Fruit fly (Drosophila melanogaster): ENCODE data around the gene Had1.

Gene Had1

dm6 chrX:16270795-16271194, 37.7 kb downstream of the Had1 start, which contains the start of gene Mfe2 (continued):
- TF ChIP-seq ci (GFP tag; IDR thresholded peaks at IDR 0.05) (peak; percentile 65; the same call in 1 of the 3 replicates), CkIIα-i1 (GFP tag; IDR thresholded peaks at IDR 0.05) (no peak), CG4617 (GFP tag; optimal IDR thresholded peaks at IDR 0.05; ENCODE audit: borderline replicate concordance) (peak; percentile 83), CG15073 (GFP tag; optimal IDR thresholded peaks at IDR 0.05) (no peak), Drgx (GFP tag; IDR thresholded peaks at IDR 0.05) (peak; percentile 28; the same call in 1 of the 2 replicates), sug (tag; optimal IDR thresholded peaks at IDR 0.05) (peak; percentile 32), CG1024 (GFP tag; IDR thresholded peaks at IDR 0.05) (0 out of 2 replicates have a peak, but pooled peaks have one; percentile 17), Xbp1 (GFP tag; optimal IDR thresholded peaks at IDR 0.05) (peak; percentile 56), disco-r (GFP tag; optimal IDR thresholded peaks at IDR 0.05) (peak; percentile 2), Bgb (GFP tag; IDR thresholded peaks at IDR 0.05; ENCODE audit: partially characterized antibody) (peak; percentile 65), ap (GFP tag; IDR thresholded peaks at IDR 0.05) (no peak), klu (GFP tag; IDR thresholded peaks at IDR 0.05) (no peak), so (GFP tag; IDR thresholded peaks at IDR 0.05) (0 out of 3 replicates have a peak, but pooled peaks have one; percentile 9), emc (GFP tag; optimal IDR thresholded peaks at IDR 0.05) (peak; percentile 1), CG18619 (GFP tag; optimal IDR thresholded peaks at IDR 0.05) (peak; percentile 34), CG3995 (GFP tag; optimal IDR thresholded peaks at IDR 0.05) (peak; percentile 37), peb (GFP tag; IDR thresholded peaks at IDR 0.05) (no peak), Elba2 (GFP tag; optimal IDR thresholded peaks at IDR 0.05) (peak; percentile 7), CG17361 (GFP tag; IDR thresholded peaks at IDR 0.05) (no peak), Asciz (GFP tag; optimal IDR thresholded peaks at IDR 0.05) (no peak), Neu2 (GFP tag; optimal IDR thresholded peaks at IDR 0.05; ENCODE audit: borderline replicate concordance) (no peak), pita (GFP tag; optimal IDR thresholded peaks at IDR 0.05) (peak; percentile 91), pho (GFP tag; optimal IDR thresholded peaks at IDR 0.05) (peak; percentile 59), CG6254 (GFP tag; optimal IDR thresholded peaks at IDR 0.05) (no peak), CG5245 (GFP tag; optimal IDR thresholded peaks at IDR 0.05) (peak; percentile 35), CG3407 (GFP tag; optimal IDR thresholded peaks at IDR 0.05) (no peak), Med (GFP tag) (peak; percentile 96), CG10565 (GFP tag; optimal IDR thresholded peaks at IDR 0.05) (no peak), CG8089 (GFP tag; optimal IDR thresholded peaks at IDR 0.05) (peak; percentile 12), CG12299 (tag; optimal IDR thresholded peaks at IDR 0.05) (no peak), Rfx (GFP tag; IDR thresholded peaks at IDR 0.05) (peak; percentile 82), luna (GFP tag; optimal IDR thresholded peaks at IDR 0.05) (peak; percentile 9), Sry-β (GFP tag; optimal IDR thresholded peaks at IDR 0.05) (no peak), sna (GFP tag; IDR thresholded peaks at IDR 0.05; ENCODE audit: partially characterized antibody) (no peak), onecut (GFP tag; IDR thresholded peaks at IDR 0.05) (no peak), CG10431 (GFP tag; optimal IDR thresholded peaks at IDR 0.05) (no peak), CG10209 (GFP tag; optimal IDR thresholded peaks at IDR 0.05) (peak; percentile 43), Dip3 (GFP tag; optimal IDR thresholded peaks at IDR 0.05) (peak; percentile 58), gro (GFP tag; optimal IDR thresholded peaks at IDR 0.05) (peak; percentile 70), CG8765 (GFP tag; IDR thresholded peaks at IDR 0.05) (0 out of 2 replicates have a peak, but pooled peaks have one; percentile 6), HLH4C (GFP tag; IDR thresholded peaks at IDR 0.05; ENCODE audit: partially characterized antibody) (0 out of 3 replicates have a peak, but pooled peaks have one; percentile 28), shn (GFP tag; optimal IDR thresholded peaks at IDR 0.05) (peak; percentile 58), nerfin-2 (GFP tag; IDR thresholded peaks at IDR 0.05; ENCODE audit: partially characterized antibody) (0 out of 2 replicates have a peak, but pooled peaks have one; percentile 15), chn (GFP tag; optimal IDR thresholded peaks at IDR 0.05) (peak; percentile 44), CG4360 (GFP tag; IDR thresholded peaks at IDR 0.05) (no peak), CG10321 (GFP tag; IDR thresholded peaks at IDR 0.05) (0 out of 2 replicates have a peak, but pooled peaks have one; percentile 26), nom (GFP tag; optimal IDR thresholded peaks at IDR 0.05) (peak; percentile 94), Optix (GFP tag; IDR thresholded peaks at IDR 0.05) (no peak), gcm (GFP tag; optimal IDR thresholded peaks at IDR 0.05) (no peak), Fer3 (tag; optimal IDR thresholded peaks at IDR 0.05) (no peak), CG2120 (GFP tag; optimal IDR thresholded peaks at IDR 0.05) (peak; percentile 81)

Data from whole organism, embryonic.